Fruit fly (Drosophila melanogaster): Measurements from ENCODE around the gene Ir7f.

The Ir7f gene

dm6 chrX:7888386-7889024, 4.7 kb upstream of the Ir7f start, which contains the start of gene Acat1 (continued):
- TF ChIP-seq gcm2 (GFP tag; optimal IDR thresholded peaks at IDR 0.05) (no peak), HmgD (GFP tag; optimal IDR thresholded peaks at IDR 0.05) (peak; percentile 29), odd (GFP tag; optimal IDR thresholded peaks at IDR 0.05) (no peak), hth (optimal IDR thresholded peaks at IDR 0.05) (no peak), Lpt (GFP tag; optimal IDR thresholded peaks at IDR 0.05) (no peak), phol (tag; optimal IDR thresholded peaks at IDR 0.05) (peak; percentile 64), CG1832 (GFP tag; optimal IDR thresholded peaks at IDR 0.05) (no peak), Blimp-1 (GFP tag; optimal IDR thresholded peaks at IDR 0.05) (peak; percentile 64), CG11093 (GFP tag; IDR thresholded peaks at IDR 0.05) (no peak), gfzf (GFP tag; optimal IDR thresholded peaks at IDR 0.05) (no peak), CG4424 (GFP tag; optimal IDR thresholded peaks at IDR 0.05) (peak; percentile 52), Elba2 (GFP tag; optimal IDR thresholded peaks at IDR 0.05) (peak; percentile 91), CG34224 (GFP tag; IDR thresholded peaks at IDR 0.05; ENCODE audit: partially characterized antibody) (peak; percentile 58; the same call in 2 of the 3 replicates), CG11504 (tag; optimal IDR thresholded peaks at IDR 0.05) (no peak), exex (tag; optimal IDR thresholded peaks at IDR 0.05) (peak; percentile 12), CG17829 (tag; optimal IDR thresholded peaks at IDR 0.05) (peak; percentile 43), sob (GFP tag; IDR thresholded peaks at IDR 0.05) (peak; percentile 53; the same call in 1 of the 2 replicates), CG3407 (GFP tag; optimal IDR thresholded peaks at IDR 0.05) (peak; percentile 33), dm (GFP tag; optimal IDR thresholded peaks at IDR 0.05) (peak; percentile 32), CG7372 (GFP tag; IDR thresholded peaks at IDR 0.05) (peak; percentile 34; the same call in 1 of the 2 replicates), Camta (GFP tag; optimal IDR thresholded peaks at IDR 0.05) (peak; percentile 25), insv (GFP tag; optimal IDR thresholded peaks at IDR 0.05) (peak; percentile 56 to 94), CG4282 (GFP tag; optimal IDR thresholded peaks at IDR 0.05) (no peak), slou (GFP tag; optimal IDR thresholded peaks at IDR 0.05) (no peak), cwo (GFP tag; optimal IDR thresholded peaks at IDR 0.05) (peak; percentile 32), CG12155 (GFP tag; optimal IDR thresholded peaks at IDR 0.05) (peak; percentile 65), Taf1 (GFP tag; IDR thresholded peaks at IDR 0.05) (no peak), CG13624 (GFP tag; optimal IDR thresholded peaks at IDR 0.05) (peak; percentile 39), seq (GFP tag; IDR thresholded peaks at IDR 0.05) (no peak), mld (GFP tag; IDR thresholded peaks at IDR 0.05; ENCODE audit: partially characterized antibody) (no peak), lmd (GFP tag; IDR thresholded peaks at IDR 0.05) (0 out of 2 replicates have a peak, but pooled peaks have one; percentile 31), peb (GFP tag; IDR thresholded peaks at IDR 0.05) (no peak), ci (GFP tag; IDR thresholded peaks at IDR 0.05) (peak; percentile 76), CG17186 (GFP tag; optimal IDR thresholded peaks at IDR 0.05) (peak; percentile 22), C15 (GFP tag; IDR thresholded peaks at IDR 0.05) (no peak), TFAM (GFP tag; optimal IDR thresholded peaks at IDR 0.05) (no peak), CG10462 (GFP tag; optimal IDR thresholded peaks at IDR 0.05) (peak; percentile 23), shn (GFP tag; optimal IDR thresholded peaks at IDR 0.05) (no peak), HLHmδ (GFP tag; optimal IDR thresholded peaks at IDR 0.05) (no peak), Sox102F (GFP tag; optimal IDR thresholded peaks at IDR 0.05) (peak; percentile 69), CG3281 (GFP tag; optimal IDR thresholded peaks at IDR 0.05) (no peak), ara (GFP tag; IDR thresholded peaks at IDR 0.05) (peak; percentile 38; the same call in 1 of the 2 replicates), Hr78 (GFP tag; optimal IDR thresholded peaks at IDR 0.05) (no peak), CG12659 (GFP tag; optimal IDR thresholded peaks at IDR 0.05) (peak; percentile 52), CG8388 (GFP tag; optimal IDR thresholded peaks at IDR 0.05) (peak; percentile 35), B-H1 (GFP tag; IDR thresholded peaks at IDR 0.05) (no peak), cg (GFP tag; optimal IDR thresholded peaks at IDR 0.05) (no peak), CG10431 (GFP tag; optimal IDR thresholded peaks at IDR 0.05) (no peak), CG10267 (tag; optimal IDR thresholded peaks at IDR 0.05) (peak; percentile 90), eyg (GFP tag; optimal IDR thresholded peaks at IDR 0.05) (no peak)
